Worm (Caenorhabditis elegans) whole organism, young adult: ENCODE results near the gene ZK666.11.
A peak's percentile ranks its signal among the peaks of the same experiment; 100 is the strongest.

Source experiments
- B0019.2 ChIP-seq: fragments of 200-800 bp; sonication (Bioruptor generic); conservative IDR thresholded peaks from 2 replicates; pipeline ENCODE4 v1.3.6; 2022; ENCODE audit warnings: missing genetic modification reagents, missing genetic modification characterization, missing compliant biosample characterization
- B0261.1 ChIP-seq: sonication (generic microtip); optimal IDR thresholded peaks from 2 replicates; lab custom pipeline; 2016; ENCODE audit warnings: mild to moderate bottlenecking, missing genetic modification characterization, moderate library complexity, missing compliant biosample characterization
- F22D6.2 ChIP-seq: sonication (generic microtip); optimal IDR thresholded peaks from 2 replicates; lab custom pipeline; 2016; ENCODE audit warnings: mild to moderate bottlenecking, missing genetic modification characterization, missing compliant biosample characterization
- F23B12.7 ChIP-seq: sonication (generic microtip); optimal IDR thresholded peaks from 2 replicates; lab custom pipeline; 2017; ENCODE audit warnings: missing genetic modification characterization, mild to moderate bottlenecking, missing compliant biosample characterization, antibody characterized with exemption, moderate library complexity; ENCODE audit not compliant: insufficient read depth
- F37B4.10 ChIP-seq: fragments of 200-800 bp; sonication (Bioruptor generic); IDR thresholded peaks from 2 replicates; pipeline ENCODE4 v1.3.6; 2022; ENCODE audit warnings: missing genetic modification characterization, missing compliant biosample characterization
- F57C9.4 ChIP-seq: sonication (generic microtip); optimal IDR thresholded peaks from 2 replicates; lab custom pipeline; 2017; ENCODE audit warnings: mild to moderate bottlenecking, missing genetic modification characterization, missing compliant biosample characterization
- K12H6.12 ChIP-seq: fragments of 200-800 bp; sonication (Bioruptor generic); optimal IDR thresholded peaks from 2 replicates; lab custom pipeline; 2018; ENCODE audit warnings: mild to moderate bottlenecking, missing genetic modification characterization, missing compliant biosample characterization
- T26A5.8 ChIP-seq: sonication (generic microtip); optimal IDR thresholded peaks from 2 replicates; lab custom pipeline; 2016; ENCODE audit warnings: missing genetic modification characterization, missing compliant biosample characterization
- Y53F4B.3 ChIP-seq: fragments of 200-800 bp; sonication (Bioruptor generic); IDR thresholded peaks from 2 replicates; pipeline ENCODE4 v1.3.6; 2022; ENCODE audit warnings: missing genetic modification reagents, missing genetic modification characterization, missing compliant biosample characterization
- Y56A3A.18 ChIP-seq: fragments of 200-800 bp; sonication (Bioruptor generic); IDR thresholded peaks from 2 replicates; pipeline ENCODE4 v1.3.6; 2022; ENCODE audit warnings: missing genetic modification reagents, missing genetic modification characterization, missing compliant biosample characterization
- Y79H2A.3 ChIP-seq: fragments of 200-800 bp; sonication (Bioruptor generic); conservative IDR thresholded peaks from 2 replicates; pipeline ENCODE4 v1.3.6; 2022; ENCODE audit warnings: missing genetic modification reagents, missing genetic modification characterization, missing compliant biosample characterization
- aptf-2 ChIP-seq: fragments of 200-800 bp; sonication (Bioruptor generic); conservative IDR thresholded peaks from 2 replicates; pipeline ENCODE4 v1.3.6; 2022; ENCODE audit warnings: missing genetic modification reagents, missing genetic modification characterization, missing compliant biosample characterization
- athp-1 ChIP-seq: sonication (generic microtip); optimal IDR thresholded peaks from 2 replicates; lab custom pipeline; 2017; ENCODE audit warnings: mild to moderate bottlenecking, missing genetic modification characterization, missing compliant biosample characterization
- attf-5 ChIP-seq: fragments of 200-800 bp; sonication (Bioruptor generic); optimal IDR thresholded peaks from 2 replicates; lab custom pipeline; 2018; ENCODE audit warnings: mild to moderate bottlenecking, missing genetic modification characterization, missing compliant biosample characterization
- attf-6 ChIP-seq: fragments of 200-800 bp; sonication (Bioruptor generic); IDR thresholded peaks from 2 replicates; pipeline ENCODE4 v1.3.6; 2022; ENCODE audit warnings: missing genetic modification reagents, missing genetic modification characterization, missing compliant biosample characterization
- bed-2 ChIP-seq: fragments of 200-800 bp; sonication (Bioruptor generic); IDR thresholded peaks from 2 replicates; pipeline ENCODE4 v1.3.6; 2022; ENCODE audit warnings: missing genetic modification reagents, missing genetic modification characterization, missing compliant biosample characterization
- cebp-1 ChIP-seq, 2 experiments: fragments of 200-800 bp in 1 of 2; sonication (Bioruptor generic) in 1 of 2; sonication (generic microtip) in 1 of 2; IDR thresholded peaks in 1 of 2; optimal IDR thresholded peaks in 1 of 2; 2 replicates each; pipeline versions ENCODE4 v1.3.6 to Lab custom; 2017 to 2022; ENCODE audit warnings: missing compliant biosample characterization in 2 of 2, missing genetic modification characterization in 2 of 2, mild to moderate bottlenecking in 1 of 2, missing genetic modification reagents in 1 of 2, moderate library complexity in 1 of 2
- ceh-100 ChIP-seq: fragments of 200-800 bp; sonication (Bioruptor generic); IDR thresholded peaks from 2 replicates; pipeline ENCODE4 v1.3.6; 2022; ENCODE audit warnings: missing genetic modification reagents, missing genetic modification characterization, missing compliant biosample characterization
- ceh-27 ChIP-seq: fragments of 200-800 bp; sonication (Bioruptor generic); optimal IDR thresholded peaks from 2 replicates; lab custom pipeline; 2018; ENCODE audit warnings: mild to moderate bottlenecking, missing genetic modification characterization, moderate library complexity, missing compliant biosample characterization
- ceh-79 ChIP-seq: sonication (generic microtip); optimal IDR thresholded peaks from 2 replicates; lab custom pipeline; 2017; ENCODE audit warnings: mild to moderate bottlenecking, missing genetic modification characterization, missing compliant biosample characterization
- chd-7 ChIP-seq: sonication (generic microtip); optimal IDR thresholded peaks from 2 replicates; lab custom pipeline; 2016; ENCODE audit warnings: mild to moderate bottlenecking, missing genetic modification characterization, moderate library complexity, missing compliant biosample characterization
- die-1 ChIP-seq: sonication (generic microtip); optimal IDR thresholded peaks from 2 replicates; lab custom pipeline; 2016; ENCODE audit warnings: missing genotype, mild to moderate bottlenecking, missing genetic modification characterization, missing compliant biosample characterization
- egl-18 ChIP-seq: fragments of 200-800 bp; sonication (Bioruptor generic); IDR thresholded peaks from 2 replicates; pipeline ENCODE4 v1.3.6; 2022; ENCODE audit warnings: missing genetic modification reagents, missing genetic modification characterization, missing compliant biosample characterization
- ekl-4 ChIP-seq: fragments of 200-800 bp; sonication (Bioruptor generic); IDR thresholded peaks from 2 replicates; pipeline ENCODE4 v1.3.6; 2022; ENCODE audit warnings: missing genetic modification reagents, missing genetic modification characterization, missing compliant biosample characterization
- him-1 ChIP-seq: sonication (generic microtip); optimal IDR thresholded peaks from 2 replicates; lab custom pipeline; 2016; ENCODE audit warnings: missing genotype, missing genetic modification reagents, missing genetic modification characterization, missing compliant biosample characterization
- hrde-1 ChIP-seq: sonication (generic microtip); optimal IDR thresholded peaks from 2 replicates; lab custom pipeline; 2016; ENCODE audit warnings: missing genetic modification characterization, mild to moderate bottlenecking, missing compliant biosample characterization, moderate library complexity, missing genotype, missing genetic modification reagents, borderline replicate concordance
- hsf-1 ChIP-seq: fragments of 200-800 bp; sonication (Bioruptor generic); IDR thresholded peaks from 2 replicates; pipeline ENCODE4 v1.3.6; 2022; ENCODE audit warnings: missing genetic modification reagents, missing genetic modification characterization, missing compliant biosample characterization
- lin-26 ChIP-seq: fragments of 200-800 bp; sonication (Bioruptor generic); IDR thresholded peaks from 2 replicates; pipeline ENCODE4 v1.3.6; 2022; ENCODE audit warnings: missing genetic modification reagents, missing genetic modification characterization, missing compliant biosample characterization
- lin-35 ChIP-seq, 3 experiments: fragments of 150-350 bp in 2 of 3; sonication (generic microtip) in 1 of 3; optimal IDR thresholded peaks; 2 replicates each; lab custom pipeline; 2014 to 2018; ENCODE audit warnings: missing biosample characterization in 3 of 3, missing genetic modification characterization in 3 of 3, missing genetic modification reagents in 3 of 3
- lsy-27 ChIP-seq: sonication (generic microtip); optimal IDR thresholded peaks from 2 replicates; lab custom pipeline; 2017; ENCODE audit warnings: missing genetic modification characterization, mild to moderate bottlenecking, missing compliant biosample characterization, antibody characterized with exemption, missing genotype, borderline replicate concordance; ENCODE audit not compliant: insufficient read depth
- madf-10 ChIP-seq: sonication (generic microtip); optimal IDR thresholded peaks from 2 replicates; lab custom pipeline; 2016; ENCODE audit warnings: mild to moderate bottlenecking, missing genetic modification characterization, missing compliant biosample characterization
- madf-6 ChIP-seq: fragments of 200-800 bp; sonication (Bioruptor generic); IDR thresholded peaks from 2 replicates; pipeline ENCODE4 v1.3.6; 2022; ENCODE audit warnings: missing genetic modification reagents, missing genetic modification characterization, missing compliant biosample characterization
- mcd-1 ChIP-seq: fragments of 200-800 bp; sonication (Bioruptor generic); IDR thresholded peaks from 2 replicates; pipeline ENCODE4 v1.3.6; 2022; ENCODE audit warnings: missing genetic modification reagents, missing genetic modification characterization, missing compliant biosample characterization
- mel-28 ChIP-seq: sonication (generic microtip); optimal IDR thresholded peaks from 2 replicates; lab custom pipeline; 2016; ENCODE audit warnings: borderline replicate concordance, mild to moderate bottlenecking, missing genetic modification characterization, missing compliant biosample characterization
- nfyb-1 ChIP-seq: fragments of 200-800 bp; sonication (Bioruptor generic); IDR thresholded peaks from 2 replicates; pipeline ENCODE4 v1.3.6; 2022; ENCODE audit warnings: missing genetic modification reagents, missing genetic modification characterization, missing compliant biosample characterization
- nhr-179 ChIP-seq: sonication (generic microtip); optimal IDR thresholded peaks from 2 replicates; lab custom pipeline; 2016; ENCODE audit warnings: mild to moderate bottlenecking, missing genetic modification characterization, missing compliant biosample characterization
- nhr-27 ChIP-seq: fragments of 200-800 bp; sonication (Bioruptor generic); optimal IDR thresholded peaks from 2 replicates; lab custom pipeline; 2018; ENCODE audit warnings: mild to moderate bottlenecking, missing genetic modification characterization, moderate library complexity, missing compliant biosample characterization
- pha-4 ChIP-seq: fragments of 150-350 bp; sonication (generic microtip); optimal IDR thresholded peaks from 2 replicates; lab custom pipeline; 2014; ENCODE audit warnings: missing biosample characterization, missing genetic modification reagents, missing genetic modification characterization
- sptf-2 ChIP-seq: fragments of 200-800 bp; sonication (Bioruptor generic); optimal IDR thresholded peaks from 2 replicates; lab custom pipeline; 2018; ENCODE audit warnings: mild to moderate bottlenecking, missing genetic modification characterization, missing compliant biosample characterization
- tbp1 ChIP-seq: fragments of 200-800 bp; sonication (Bioruptor generic); optimal IDR thresholded peaks from 2 replicates; lab custom pipeline; 2018; ENCODE audit warnings: mild to moderate bottlenecking, missing genetic modification characterization, missing compliant biosample characterization
- tlf-1 ChIP-seq: fragments of 200-800 bp; sonication (Bioruptor generic); optimal IDR thresholded peaks from 2 replicates; lab custom pipeline; 2018; ENCODE audit warnings: mild to moderate bottlenecking, missing genetic modification characterization, missing compliant biosample characterization
- zfh-2 ChIP-seq: fragments of 200-800 bp; sonication (Bioruptor generic); conservative IDR thresholded peaks from 2 replicates; pipeline ENCODE4 v1.3.6; 2022; ENCODE audit warnings: missing genetic modification reagents, missing genetic modification characterization, missing compliant biosample characterization
- zim-3 ChIP-seq: sonication (generic microtip); optimal IDR thresholded peaks from 2 replicates; lab custom pipeline; 2017; ENCODE audit warnings: mild to moderate bottlenecking, missing genetic modification characterization, moderate library complexity, missing compliant biosample characterization
- ztf-18 ChIP-seq: sonication (generic microtip); optimal IDR thresholded peaks from 2 replicates; lab custom pipeline; 2016; ENCODE audit warnings: missing genotype, mild to moderate bottlenecking, missing genetic modification characterization, missing compliant biosample characterization
- ztf-25 ChIP-seq: fragments of 200-800 bp; sonication (Bioruptor generic); IDR thresholded peaks from 2 replicates; pipeline ENCODE4 v1.3.6; 2022; ENCODE audit warnings: missing genetic modification reagents, missing genetic modification characterization, missing compliant biosample characterization
- ztf-26 ChIP-seq: sonication (generic microtip); optimal IDR thresholded peaks from 2 replicates; lab custom pipeline; 2017; ENCODE audit warnings: missing genetic modification characterization, missing compliant biosample characterization
- ztf-28 ChIP-seq: fragments of 200-800 bp; sonication (Bioruptor generic); IDR thresholded peaks from 2 replicates; pipeline ENCODE4 v1.3.6; 2022; ENCODE audit warnings: missing genetic modification reagents, missing genetic modification characterization, missing compliant biosample characterization
- ztf-6 ChIP-seq: fragments of 200-800 bp; sonication (Bioruptor generic); IDR thresholded peaks from 2 replicates; pipeline ENCODE4 v1.3.6; 2022; ENCODE audit warnings: missing genetic modification reagents, missing genetic modification characterization, missing compliant biosample characterization

ZK666.11 gene

ce11 chrII:10450335-10450734, 32.0 kb upstream of the ZK666.11 start:
- TF ChIP-seq F22D6.2 (tag; lab: Kevin White, UChicago) (no peak), ztf-25 (GFP tag; lab: Robert Waterston, UW) (no peak), mel-28 (peak; percentile 68), chd-7 (tag; lab: Kevin White, UChicago) (no peak), B0261.1 (tag; lab: Kevin White, UChicago) (no peak), hsf-1 (GFP tag; lab: Robert Waterston, UW) (0 out of 2 replicates have a peak, but pooled peaks have one; percentile 26), tlf-1 (GFP tag; lab: Kevin White, UChicago) (no peak), attf-6 (GFP tag; lab: Robert Waterston, UW) (no peak), ztf-26 (tag; lab: Kevin White, UChicago) (peak; percentile 82), lin-26 (no peak), lin-35 (GFP tag; optimal IDR thresholded peaks at IDR 0.05; lab: Kevin White, UChicago) (peak in 1 of 3 experiments; percentile 61), sptf-2 (GFP tag; lab: Kevin White, UChicago) (no peak), nhr-27 (tag; lab: Kevin White, UChicago) (no peak), attf-5 (GFP tag; lab: Kevin White, UChicago) (peak; percentile 55), nhr-179 (tag; lab: Kevin White, UChicago) (no peak), Y56A3A.18 (peak; percentile 5; the same call in 1 of the 2 replicates), madf-10 (tag; lab: Kevin White, UChicago) (peak; percentile 1), athp-1 (tag; lab: Kevin White, UChicago) (peak; percentile 49), T26A5.8 (no peak), zim-3 (tag; lab: Kevin White, UChicago) (no peak), ceh-79 (tag; lab: Kevin White, UChicago) (no peak), ztf-18 (tag; lab: Kevin White, UChicago) (no peak), him-1 (peak; percentile 26), ztf-6 (GFP tag; lab: Robert Waterston, UW) (no peak), hrde-1 (tag; lab: Kevin White, UChicago) (no peak), tbp1 (GFP tag; lab: Kevin White, UChicago) (no peak), aptf-2 (GFP tag; lab: Robert Waterston, UW) (no peak), Y53F4B.3 (GFP tag; lab: Robert Waterston, UW) (no peak), egl-18 (GFP tag; lab: Robert Waterston, UW) (no peak), K12H6.12 (tag; lab: Kevin White, UChicago) (no peak), bed-2 (GFP tag; lab: Robert Waterston, UW) (no peak), F23B12.7 (tag; lab: Kevin White, UChicago) (no peak), mcd-1 (GFP tag; lab: Robert Waterston, UW) (peak; percentile 64), F37B4.10 (GFP tag; lab: Robert Waterston, UW) (no peak), die-1 (tag; lab: Kevin White, UChicago) (no peak), Y79H2A.3 (GFP tag; lab: Robert Waterston, UW) (peak; percentile 61; the same call in 1 of the 2 replicates), pha-4 (tag; lab: Kevin White, UChicago) (no peak), B0019.2 (no peak), ztf-28 (GFP tag; lab: Robert Waterston, UW) (no peak), F57C9.4 (no peak), nfyb-1 (GFP tag; lab: Robert Waterston, UW) (peak; percentile 66; the same call in 1 of the 2 replicates), zfh-2 (GFP tag; lab: Robert Waterston, UW) (no peak), cebp-1 (GFP tag; IDR thresholded peaks at IDR 0.05; lab: Robert Waterston, UW) (peak; percentile 8; the same call in 1 of the 2 replicates), cebp-1 (tag; optimal IDR thresholded peaks at IDR 0.05; lab: Kevin White, UChicago) (peak; percentile 63), ceh-100 (GFP tag; lab: Robert Waterston, UW) (no peak), ceh-27 (no peak), ekl-4 (0 out of 2 replicates have a peak, but pooled peaks have one; percentile 24), lsy-27 (tag; lab: Kevin White, UChicago) (no peak), madf-6 (GFP tag; lab: Robert Waterston, UW) (peak; percentile 34; the same call in 1 of the 2 replicates)
